Worm (Caenorhabditis elegans): ENCODE data around the gene pzf-1.

DNA sequence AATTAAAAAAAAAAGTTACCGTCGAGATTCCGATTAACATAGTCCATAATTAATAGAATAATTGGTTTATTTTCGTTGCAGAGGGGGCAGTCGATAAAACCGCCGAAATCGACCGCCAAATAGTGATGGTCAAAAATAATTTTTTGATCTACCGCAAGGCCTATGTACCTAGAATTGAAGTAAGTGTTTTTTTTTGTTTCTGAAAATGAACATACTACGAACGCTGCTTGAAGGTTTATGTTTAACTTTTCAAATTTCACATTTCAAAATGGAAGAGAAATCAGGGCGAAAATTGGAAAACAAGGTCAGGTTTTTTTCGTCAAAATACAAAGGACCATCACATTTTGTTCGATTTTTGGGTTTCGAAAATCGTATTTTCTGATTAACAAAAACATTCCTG, at the start of gene pzf-1:
- TF ChIP-seq sdc-2 (tag; optimal IDR thresholded peaks at IDR 0.05) (no peak), ahr-1 (tag; optimal IDR thresholded peaks at IDR 0.05) (no peak), ceh-9 (tag; optimal IDR thresholded peaks at IDR 0.05) (no peak), K02D7.2 (tag; optimal IDR thresholded peaks at IDR 0.05) (no peak), npax-4 (tag; optimal IDR thresholded peaks at IDR 0.05) (no peak), ets-4 (tag; optimal IDR thresholded peaks at IDR 0.05) (no peak), hlh-30 (tag; optimal IDR thresholded peaks at IDR 0.05; ENCODE audit: insufficient read depth) (no peak), ama-1 (optimal IDR thresholded peaks at IDR 0.05) (no peak)

Measured in whole organism, late embryonic.